Fruit fly (Drosophila melanogaster) S2 (cell line): Measurements from ENCODE around the gene CG43376.

Experiments
- CG8478 ChIP-seq: fragments of >200 bp; optimal IDR thresholded peaks from 2 replicates; lab custom pipeline; 2018
- CTCF ChIP-seq, 2 experiments: fragments of >200 bp; optimal IDR thresholded peaks; 2 replicates each; lab custom pipeline; 2018

CG43376 gene

dm6 chr2L:13773697-13774096 lies at the start of gene CG43376:
CG43376 (plus strand) TSS chr2L:13773997.
- TF ChIP-seq CTCF (optimal IDR thresholded peaks at IDR 0.05; lab: Kevin White, UChicago) = no peak
- no peak for TF ChIP-seq CG8478

- TF ChIP-seq CG8478 = no peak
- peak; percentile 56 to 68 for TF ChIP-seq CTCF (optimal IDR thresholded peaks at IDR 0.05; lab: Kevin White, UChicago)
These were observed 41.5 kb upstream of the CG43376 start for dm6 chr2L:13732287-13732686.

dm6 chr2L:13735838-13736237 lies 38.0 kb upstream of the CG43376 start, which contains the start of gene nur:
nur (plus strand) TSS chr2L:13736138.
- no peak for TF ChIP-seq CTCF (optimal IDR thresholded peaks at IDR 0.05; lab: Kevin White, UChicago)
- TF ChIP-seq CG8478 = no peak

- TF ChIP-seq CTCF (optimal IDR thresholded peaks at IDR 0.05; lab: Kevin White, UChicago) = no peak
- TF ChIP-seq CG8478 = no peak
These were observed 27.1 kb upstream of the CG43376 start, which contains the start of gene TM9SF4 for dm6 chr2L:13746652-13747051. TM9SF4 (plus strand) TSS chr2L:13746952.

dm6 chr2L:13763144-13763543 lies 10.7 kb upstream of the CG43376 start:
- TF ChIP-seq CTCF (optimal IDR thresholded peaks at IDR 0.05; lab: Kevin White, UChicago) (peak in 1 of 2 experiments; percentile 55), CG8478 (no peak)

dm6 chr2L:13770884-13771283 lies 2.9 kb upstream of the CG43376 start:
- no peak for TF ChIP-seq CG8478
- no peak for TF ChIP-seq CTCF (optimal IDR thresholded peaks at IDR 0.05; lab: Kevin White, UChicago)

- no peak for TF ChIP-seq CG8478
These were observed 3.3 kb downstream of the CG43376 start for dm6 chr2L:13776928-13777686.

dm6 chr2L:13778648-13779047 lies 4.9 kb downstream of the CG43376 start:
- TF ChIP-seq CG8478 (no peak), CTCF (optimal IDR thresholded peaks at IDR 0.05; lab: Kevin White, UChicago) (no peak)

- TF ChIP-seq CTCF (optimal IDR thresholded peaks at IDR 0.05; lab: Kevin White, UChicago) (no peak), CG8478 (no peak)
These were observed 5.4 kb downstream of the CG43376 start for dm6 chr2L:13779162-13779561.

dm6 chr2L:13779795-13780108 lies 6.0 kb downstream of the CG43376 start:
- no peak for TF ChIP-seq CTCF (optimal IDR thresholded peaks at IDR 0.05; lab: Kevin White, UChicago)
- TF ChIP-seq CG8478 = no peak

- TF ChIP-seq CTCF (optimal IDR thresholded peaks at IDR 0.05; lab: Kevin White, UChicago) = peak in 1 of 2 experiments; percentile 15
- TF ChIP-seq CG8478 = no peak
These were observed 6.5 kb downstream of the CG43376 start, which contains the start of the genes CG9008 and p38b for dm6 chr2L:13780109-13780947. CG9008 (minus strand) TSS chr2L:13780165. p38b (plus strand) TSS chr2L:13780689.

- TF ChIP-seq CG8478 (no peak), CTCF (optimal IDR thresholded peaks at IDR 0.05; lab: Kevin White, UChicago) (no peak)
These were observed 9.7 kb downstream of the CG43376 start, which contains the start of gene Eato for dm6 chr2L:13783264-13784154. Eato (plus strand) TSS chr2L:13784084.

dm6 chr2L:13784155-13784681 lies 10.4 kb downstream of the CG43376 start, which contains the start of gene CG16890:
CG16890 (minus strand) TSS chr2L:13784338.
- TF ChIP-seq CG8478 (no peak), CTCF (optimal IDR thresholded peaks at IDR 0.05; lab: Kevin White, UChicago) (no peak)

dm6 chr2L:13790715-13791114 lies 16.9 kb downstream of the CG43376 start, which contains the start of gene CG16863:
CG16863 (plus strand) TSS chr2L:13790959.
- no peak for TF ChIP-seq CG8478
- TF ChIP-seq CTCF (optimal IDR thresholded peaks at IDR 0.05; lab: Kevin White, UChicago) = no peak

dm6 chr2L:13793405-13793804 lies 19.6 kb downstream of the CG43376 start, which contains the start of gene Sec71:
Sec71 (plus strand) TSS chr2L:13793521.
- TF ChIP-seq CTCF (optimal IDR thresholded peaks at IDR 0.05; lab: Kevin White, UChicago) = no peak
- no peak for TF ChIP-seq CG8478
